Worm (Caenorhabditis elegans) whole organism, L1 larva: Measurements from ENCODE around the gene dct-12.

Experiments used
- ceh-82 ChIP-seq, 3 experiments: fragments of 150-350 bp in 1 of 3; sonication (generic microtip) in 2 of 3; optimal IDR thresholded peaks; 2 replicates each; lab custom pipeline; 2014 to 2017; ENCODE audit warnings: missing biosample characterization in 3 of 3, missing genetic modification characterization in 3 of 3
- ces-1 ChIP-seq: fragments of 150-350 bp; optimal IDR thresholded peaks from 2 replicates; lab custom pipeline; 2014; ENCODE audit warnings: missing biosample characterization, missing genetic modification reagents, missing genetic modification characterization
- egl-27 ChIP-seq, 2 experiments: fragments of 150-350 bp in 1 of 2; sonication (generic microtip); optimal IDR thresholded peaks; 3 replicates each; lab custom pipeline; 2017 to 2018; ENCODE audit warnings: missing biosample characterization in 2 of 2, missing genetic modification characterization in 2 of 2, missing genetic modification reagents in 2 of 2
- hpl-2 ChIP-seq: fragments of 150-350 bp; optimal IDR thresholded peaks from 2 replicates; lab custom pipeline; 2014; ENCODE audit warnings: missing biosample characterization, missing genetic modification reagents, missing genetic modification characterization
- lsy-2 ChIP-seq, 2 experiments: fragments of 150-350 bp; optimal IDR thresholded peaks; 2 replicates each; lab custom pipeline; 2014; ENCODE audit warnings: missing biosample characterization in 2 of 2, missing genetic modification characterization in 2 of 2
- nhr-12 ChIP-seq: sonication (generic microtip); optimal IDR thresholded peaks from 2 replicates; lab custom pipeline; 2017; ENCODE audit warnings: missing biosample characterization, missing genetic modification characterization
- nhr-237 ChIP-seq: fragments of 150-350 bp; optimal IDR thresholded peaks from 2 replicates; lab custom pipeline; 2014; ENCODE audit warnings: missing biosample characterization, missing genetic modification characterization
- pax-3 ChIP-seq: fragments of 200-800 bp; sonication (Bioruptor generic); optimal IDR thresholded peaks from 2 replicates; lab custom pipeline; 2018; ENCODE audit warnings: mild to moderate bottlenecking, missing genetic modification characterization, moderate library complexity, missing compliant biosample characterization
- skn-1 ChIP-seq: fragments of 150-350 bp; optimal IDR thresholded peaks from 2 replicates; lab custom pipeline; 2014; ENCODE audit warnings: missing biosample characterization, missing genetic modification characterization
- unc-86 ChIP-seq: sonication (generic microtip); optimal IDR thresholded peaks from 2 replicates; lab custom pipeline; 2016; ENCODE audit warnings: missing genetic modification characterization, missing compliant biosample characterization

DNA sequence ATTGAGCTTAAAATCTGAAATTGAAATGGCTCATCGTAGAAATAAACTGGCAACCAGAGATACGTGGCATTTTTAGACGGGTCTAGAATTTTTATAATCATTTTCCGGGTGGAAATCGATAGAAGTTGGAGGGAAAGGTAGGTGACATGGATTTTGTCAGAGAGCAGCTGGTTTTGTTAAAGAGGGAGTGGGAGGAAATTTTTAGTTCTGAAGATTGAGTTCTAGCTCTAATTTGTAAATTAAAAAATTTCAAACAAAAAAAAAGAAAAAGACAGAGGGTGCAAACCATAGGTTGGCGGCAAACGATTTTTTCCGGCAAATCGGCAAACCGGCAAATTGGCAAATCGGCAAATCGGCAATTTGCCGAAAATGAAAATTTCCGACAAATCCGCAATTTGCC is 24.4 kb upstream of the dct-12 start, which contains the start of gene sre-32:
- TF ChIP-seq ces-1 (GFP tag; lab: Kevin White, UChicago): no peak
- TF ChIP-seq hpl-2: no peak
- TF ChIP-seq nhr-12: no peak
- no peak for TF ChIP-seq unc-86 (tag; lab: Kevin White, UChicago)
- no peak for TF ChIP-seq skn-1 (tag; lab: Kevin White, UChicago)
- TF ChIP-seq lsy-2 (tag; optimal IDR thresholded peaks at IDR 0.05; lab: Kevin White, UChicago): no peak
- no peak for TF ChIP-seq egl-27 (tag; optimal IDR thresholded peaks at IDR 0.05; lab: Kevin White, UChicago)
- TF ChIP-seq ceh-82 (tag; optimal IDR thresholded peaks at IDR 0.05; lab: Kevin White, UChicago): no peak
- no peak for TF ChIP-seq nhr-237 (tag; lab: Kevin White, UChicago)
- no peak for TF ChIP-seq pax-3 (tag; lab: Kevin White, UChicago)
